Fruit fly (Drosophila melanogaster) whole organism, adult: Measurements from ENCODE around the gene Muc68E.

Experiments
- CG11617 ChIP-seq: fragments of 200-800 bp; sonication (Bioruptor generic); optimal IDR thresholded peaks from 2 replicates; lab custom pipeline; 2017; ENCODE audit warnings: mild to moderate bottlenecking, missing biosample characterization, missing genetic modification reagents, missing genetic modification characterization
- CG14711 ChIP-seq: fragments of 200-800 bp; sonication (Bioruptor generic); optimal IDR thresholded peaks from 2 replicates; lab custom pipeline; 2018; ENCODE audit warnings: missing biosample characterization, mild to moderate bottlenecking, missing genetic modification characterization, moderate library complexity
- CG1620 ChIP-seq: fragments of 200-800 bp; sonication (Bioruptor generic); optimal IDR thresholded peaks from 2 replicates; lab custom pipeline; 2016; ENCODE audit warnings: missing biosample characterization, missing genetic modification characterization
- CG5204 ChIP-seq: fragments of 200-800 bp; sonication (Bioruptor generic); optimal IDR thresholded peaks from 2 replicates; lab custom pipeline; 2016; ENCODE audit warnings: missing biosample characterization, missing genetic modification characterization
- CG7045 ChIP-seq: fragments of 200-800 bp; sonication (Bioruptor generic); optimal IDR thresholded peaks from 2 replicates; lab custom pipeline; 2017; ENCODE audit warnings: missing biosample characterization, mild to moderate bottlenecking, missing genetic modification characterization
- CG7101 ChIP-seq: fragments of 200-800 bp; sonication (Bioruptor generic); optimal IDR thresholded peaks from 2 replicates; lab custom pipeline; 2018; ENCODE audit warnings: missing biosample characterization, mild to moderate bottlenecking, missing genetic modification characterization, moderate library complexity
- Crg-1 ChIP-seq: fragments of 200-800 bp; sonication (Bioruptor generic); optimal IDR thresholded peaks from 2 replicates; lab custom pipeline; 2016; ENCODE audit warnings: missing biosample characterization, missing genetic modification characterization
- bab1 ChIP-seq: fragments of 200-800 bp; sonication (Bioruptor generic); optimal IDR thresholded peaks from 3 replicates; lab custom pipeline; 2019; ENCODE audit warnings: missing biosample characterization, mild to moderate bottlenecking, missing genetic modification characterization, moderate library complexity
- cnc ChIP-seq, 2 experiments: fragments of >200 bp; optimal IDR thresholded peaks; 2 replicates each; lab custom pipeline; 2017
- ovo ChIP-seq: fragments of 200-800 bp; sonication (Bioruptor generic); optimal IDR thresholded peaks from 2 replicates; lab custom pipeline; 2016; ENCODE audit warnings: missing biosample characterization, missing genetic modification characterization
- pad ChIP-seq: fragments of 200-800 bp; sonication (Bioruptor generic); optimal IDR thresholded peaks from 3 replicates; lab custom pipeline; 2017; ENCODE audit warnings: missing biosample characterization, missing genetic modification characterization, mild to moderate bottlenecking, moderate library complexity, missing genetic modification reagents
- toe ChIP-seq: fragments of 200-800 bp; sonication (Bioruptor generic); optimal IDR thresholded peaks from 2 replicates; lab custom pipeline; 2016; ENCODE audit warnings: missing biosample characterization, missing genetic modification characterization

Gene Muc68E

DNA sequence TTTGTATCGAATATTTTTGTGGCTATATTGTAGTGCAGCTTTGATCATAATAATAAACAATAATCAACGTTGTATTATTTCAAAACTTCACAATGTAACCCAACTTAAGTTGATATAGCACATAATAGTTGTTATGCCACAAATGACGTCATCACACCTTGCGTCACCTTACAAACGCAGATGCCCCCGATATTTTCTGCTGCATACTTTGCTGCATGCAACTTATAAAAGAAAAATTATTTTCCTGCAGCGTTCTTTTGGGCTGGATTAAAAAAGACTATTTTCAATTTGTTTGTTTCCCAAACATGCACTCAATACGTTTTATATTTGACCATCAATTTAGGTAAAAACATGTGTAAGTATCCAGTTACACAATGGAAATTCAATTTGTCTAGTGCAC lies 54.6 kb downstream of the Muc68E start:
- TF ChIP-seq CG7101 (tag; lab: Kevin White, UChicago) (no peak), CG7045 (GFP tag; lab: Kevin White, UChicago) (no peak), CG11617 (no peak), cnc (optimal IDR thresholded peaks at IDR 0.05; lab: Kevin White, UChicago) (no peak), toe (no peak), pad (no peak), CG1620 (GFP tag; lab: Kevin White, UChicago) (no peak), ovo (no peak), CG14711 (tag; lab: Kevin White, UChicago) (no peak), CG5204 (no peak), Crg-1 (GFP tag; lab: Kevin White, UChicago) (no peak), bab1 (no peak)
